Worm (Caenorhabditis elegans): Measurements from ENCODE around the gene K08E5.5.

DNA sequence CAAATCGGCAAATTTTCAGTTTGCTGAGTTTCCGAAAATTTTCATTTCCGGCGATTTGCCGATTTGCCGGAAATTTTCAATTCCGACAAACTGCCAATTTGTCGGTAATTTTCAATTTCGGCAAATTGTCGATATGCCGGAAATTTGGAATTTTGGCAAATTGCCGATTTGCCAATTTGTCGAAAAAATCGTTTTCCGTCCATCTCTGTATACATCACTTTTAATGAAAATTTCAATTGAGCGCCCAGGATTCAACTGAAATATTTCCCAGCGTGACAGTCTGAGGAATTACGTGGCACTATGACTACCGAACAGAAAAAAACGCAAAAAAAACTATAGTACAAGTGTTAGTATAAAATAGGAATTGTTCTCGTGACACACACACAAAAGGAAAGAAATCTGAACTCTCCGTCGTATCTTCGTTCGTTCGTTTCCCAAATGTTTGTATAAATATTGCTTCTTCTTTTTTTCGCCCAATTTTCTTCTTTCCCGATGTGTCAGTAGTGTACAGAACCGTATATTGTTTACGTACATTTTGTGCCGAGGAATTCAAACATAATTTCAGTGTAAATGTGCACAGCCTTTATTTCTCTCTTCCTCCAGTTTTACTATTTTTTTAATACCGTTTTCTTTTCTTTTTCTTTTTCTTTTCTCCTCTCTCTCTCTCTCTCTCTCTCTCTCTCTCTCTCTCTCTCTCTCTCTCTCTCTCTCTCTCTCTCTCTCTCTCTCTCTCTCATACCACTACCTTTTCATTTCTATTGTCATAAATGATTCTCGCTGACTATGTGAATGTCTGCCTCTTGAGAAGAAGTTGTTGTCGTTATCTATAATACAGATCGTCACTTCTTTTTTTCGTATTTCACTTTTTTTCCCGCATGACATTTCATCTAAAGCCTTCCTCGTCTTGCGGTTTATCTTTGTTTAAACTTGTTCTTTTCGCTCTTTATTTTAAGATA lies 27.5 kb downstream of the K08E5.5 start:
- TF ChIP-seq flt-1 (GFP tag; IDR thresholded peaks at IDR 0.05) = no peak
- no peak for TF ChIP-seq ztf-29 (GFP tag; IDR thresholded peaks at IDR 0.05)
- no peak for TF ChIP-seq tab-1 (GFP tag; IDR thresholded peaks at IDR 0.05)

Data from whole organism, midembryonic.